Fruit fly (Drosophila melanogaster) whole organism, embryonic: ENCODE data around the gene solo.

Source experiments
- Adf1 ChIP-seq: fragments of 200-800 bp; sonication (Bioruptor generic); IDR thresholded peaks from 2 replicates; pipeline ENCODE4 v1.3.6; 2022; ENCODE audit warnings: missing biosample characterization, missing genetic modification characterization
- Atf-2 ChIP-seq: fragments of 200-800 bp; sonication (Bioruptor generic); optimal IDR thresholded peaks from 2 replicates; lab custom pipeline; 2016; ENCODE audit warnings: missing biosample characterization, missing genetic modification characterization
- Bgb ChIP-seq: fragments of 200-800 bp; sonication (Bioruptor generic); IDR thresholded peaks from 2 replicates; pipeline ENCODE4 v1.3.6; 2022; ENCODE audit warnings: missing biosample characterization, missing genetic modification characterization; ENCODE audit not compliant: partially characterized antibody
- CG11398 ChIP-seq: fragments of 200-800 bp; sonication (Bioruptor generic); optimal IDR thresholded peaks from 2 replicates; lab custom pipeline; 2016; ENCODE audit warnings: missing biosample characterization, missing genetic modification characterization
- CG13424 ChIP-seq: fragments of 200-800 bp; sonication (Bioruptor generic); optimal IDR thresholded peaks from 2 replicates; lab custom pipeline; 2019; ENCODE audit warnings: missing biosample characterization, mild to moderate bottlenecking, missing genetic modification characterization, moderate library complexity
- CG13624 ChIP-seq: fragments of 200-800 bp; sonication (Bioruptor generic); optimal IDR thresholded peaks from 2 replicates; lab custom pipeline; 2016; ENCODE audit warnings: missing biosample characterization, missing genetic modification characterization
- CG13775 ChIP-seq: fragments of 200-800 bp; sonication (Bioruptor generic); optimal IDR thresholded peaks from 3 replicates; lab custom pipeline; 2017; ENCODE audit warnings: missing biosample characterization, mild to moderate bottlenecking, missing genetic modification characterization
- CG14667 ChIP-seq: fragments of 200-800 bp; sonication (Bioruptor generic); IDR thresholded peaks from 2 replicates; pipeline ENCODE4 v1.3.6; 2022; ENCODE audit warnings: missing biosample characterization, missing genetic modification characterization
- CG14965 ChIP-seq: fragments of 200-800 bp; sonication (Bioruptor generic); optimal IDR thresholded peaks from 2 replicates; lab custom pipeline; 2016; ENCODE audit warnings: missing biosample characterization, missing genetic modification characterization, borderline replicate concordance
- CG16863 ChIP-seq: fragments of 200-800 bp; sonication (Bioruptor generic); optimal IDR thresholded peaks from 3 replicates; lab custom pipeline; 2016; ENCODE audit warnings: missing biosample characterization, missing genetic modification characterization
- CG17359 ChIP-seq: fragments of 200-800 bp; sonication (Bioruptor generic); optimal IDR thresholded peaks from 3 replicates; lab custom pipeline; 2018; ENCODE audit warnings: missing biosample characterization, mild to moderate bottlenecking, missing genetic modification characterization, moderate library complexity
- CG17361 ChIP-seq: fragments of 200-800 bp; sonication (Bioruptor generic); IDR thresholded peaks from 3 replicates; pipeline ENCODE4 v1.3.6; 2022; ENCODE audit warnings: missing biosample characterization, missing genetic modification characterization
- CG18011 ChIP-seq: fragments of 200-800 bp; sonication (Bioruptor generic); optimal IDR thresholded peaks from 2 replicates; lab custom pipeline; 2017; ENCODE audit warnings: missing biosample characterization, missing genetic modification characterization, mild to moderate bottlenecking, moderate library complexity, missing genotype
- CG18476 ChIP-seq: fragments of 200-800 bp; sonication (Bioruptor generic); optimal IDR thresholded peaks from 2 replicates; lab custom pipeline; 2016; ENCODE audit warnings: missing biosample characterization, mild to moderate bottlenecking, missing genetic modification characterization
- CG2889 ChIP-seq: fragments of 200-800 bp; sonication (Bioruptor generic); IDR thresholded peaks from 3 replicates; pipeline ENCODE4 v1.3.6; 2022; ENCODE audit warnings: missing biosample characterization, missing genetic modification characterization
- CG3407 ChIP-seq: fragments of 200-800 bp; sonication (Bioruptor generic); optimal IDR thresholded peaks from 2 replicates; lab custom pipeline; 2018; ENCODE audit warnings: missing biosample characterization, mild to moderate bottlenecking, missing genetic modification characterization
- CG6683 ChIP-seq: fragments of 200-800 bp; sonication (Bioruptor generic); optimal IDR thresholded peaks from 2 replicates; lab custom pipeline; 2017; ENCODE audit warnings: missing biosample characterization, mild to moderate bottlenecking, missing genetic modification characterization, missing genetic modification reagents
- CG6854 ChIP-seq: fragments of 200-800 bp; sonication (Bioruptor generic); optimal IDR thresholded peaks from 3 replicates; lab custom pipeline; 2017; ENCODE audit warnings: missing biosample characterization, mild to moderate bottlenecking, missing genetic modification characterization
- CTCF ChIP-seq: fragments of 200-800 bp; sonication (Bioruptor generic); optimal IDR thresholded peaks from 2 replicates; lab custom pipeline; 2017; ENCODE audit warnings: missing biosample characterization, mild to moderate bottlenecking, missing genetic modification characterization, moderate library complexity
- Doc3 ChIP-seq: fragments of 200-800 bp; sonication (Bioruptor generic); IDR thresholded peaks from 3 replicates; pipeline ENCODE4 v1.3.6; 2022; ENCODE audit warnings: missing biosample characterization, missing genetic modification characterization; ENCODE audit not compliant: partially characterized antibody
- Ets65A ChIP-seq: fragments of 200-800 bp; sonication (Bioruptor generic); peaks from one replicate; lab custom pipeline; 2016; ENCODE audit warnings: missing biosample characterization, missing genetic modification characterization
- Ets97D ChIP-seq: fragments of 200-800 bp; sonication (Bioruptor generic); optimal IDR thresholded peaks from 3 replicates; lab custom pipeline; 2016; ENCODE audit warnings: missing biosample characterization, missing genetic modification characterization
- Fer1 ChIP-seq: fragments of 200-800 bp; sonication (Bioruptor generic); optimal IDR thresholded peaks from 2 replicates; lab custom pipeline; 2017; ENCODE audit warnings: missing biosample characterization, mild to moderate bottlenecking, missing genetic modification characterization
- GATAe ChIP-seq: fragments of 200-800 bp; sonication (Bioruptor generic); conservative IDR thresholded peaks from 2 replicates; pipeline ENCODE4 v1.3.6; 2022; ENCODE audit warnings: missing biosample characterization, missing genetic modification characterization
- Gsc ChIP-seq: fragments of 200-800 bp; sonication (Bioruptor generic); IDR thresholded peaks from 2 replicates; pipeline ENCODE4 v1.3.6; 2022; ENCODE audit warnings: missing biosample characterization, missing genetic modification characterization
- Mad ChIP-seq: fragments of 200-800 bp; sonication (Bioruptor generic); optimal IDR thresholded peaks from 2 replicates; lab custom pipeline; 2016; ENCODE audit warnings: missing biosample characterization, missing genetic modification characterization
- NC2α ChIP-seq: fragments of 200-800 bp; sonication (Bioruptor generic); optimal IDR thresholded peaks from 2 replicates; lab custom pipeline; 2016; ENCODE audit warnings: missing biosample characterization, missing genetic modification characterization
- Poxn ChIP-seq: fragments of 200-800 bp; sonication (Bioruptor generic); IDR thresholded peaks from 2 replicates; pipeline ENCODE4 v1.3.6; 2022; ENCODE audit warnings: missing biosample characterization, missing genetic modification characterization
- Rx ChIP-seq: fragments of 200-800 bp; sonication (Bioruptor generic); IDR thresholded peaks from 2 replicates; pipeline ENCODE4 v1.3.6; 2022; ENCODE audit warnings: missing biosample characterization, missing genetic modification characterization
- Sry-β ChIP-seq: fragments of 200-800 bp; sonication (Bioruptor generic); optimal IDR thresholded peaks from 2 replicates; lab custom pipeline; 2018; ENCODE audit warnings: missing biosample characterization, mild to moderate bottlenecking, missing genetic modification characterization, moderate library complexity
- TFAM ChIP-seq: fragments of 200-800 bp; sonication (Bioruptor generic); optimal IDR thresholded peaks from 2 replicates; lab custom pipeline; 2017; ENCODE audit warnings: missing biosample characterization, missing genetic modification characterization, inconsistent platforms
- ara ChIP-seq: fragments of 200-800 bp; sonication (Bioruptor generic); IDR thresholded peaks from 2 replicates; pipeline ENCODE4 v1.3.6; 2022; ENCODE audit warnings: missing biosample characterization, missing genetic modification characterization
- ase ChIP-seq: fragments of 200-800 bp; sonication (Bioruptor generic); IDR thresholded peaks from 3 replicates; pipeline ENCODE4 v1.3.6; 2022; ENCODE audit warnings: missing biosample characterization, missing genetic modification characterization
- ato ChIP-seq: fragments of 200-800 bp; sonication (Bioruptor generic); IDR thresholded peaks from 2 replicates; pipeline ENCODE4 v1.3.6; 2022; ENCODE audit warnings: missing biosample characterization, missing genetic modification characterization; ENCODE audit not compliant: partially characterized antibody
- bsh ChIP-seq, 2 experiments: fragments of 200-800 bp; sonication (Bioruptor generic); optimal IDR thresholded peaks; 2 replicates each; lab custom pipeline; 2017 to 2018; ENCODE audit warnings: mild to moderate bottlenecking in 2 of 2, missing biosample characterization in 2 of 2, missing genetic modification characterization in 2 of 2, moderate library complexity in 1 of 2
- caup ChIP-seq: fragments of 200-800 bp; sonication (Bioruptor generic); optimal IDR thresholded peaks from 3 replicates; lab custom pipeline; 2017; ENCODE audit warnings: missing biosample characterization, mild to moderate bottlenecking, missing genetic modification characterization, moderate library complexity; ENCODE audit not compliant: severe bottlenecking
- dpn ChIP-seq, 2 experiments: fragments of 200-800 bp; sonication (Bioruptor generic); optimal IDR thresholded peaks; 3 replicates each; lab custom pipeline; 2016; ENCODE audit warnings: missing biosample characterization in 2 of 2, missing genetic modification characterization in 2 of 2
- fd3F ChIP-seq: fragments of 200-800 bp; sonication (Bioruptor generic); optimal IDR thresholded peaks from 2 replicates; lab custom pipeline; 2018; ENCODE audit warnings: missing biosample characterization, mild to moderate bottlenecking, missing genetic modification characterization, moderate library complexity
- klu ChIP-seq: fragments of 200-800 bp; sonication (Bioruptor generic); IDR thresholded peaks from 2 replicates; pipeline ENCODE4 v1.3.6; 2022; ENCODE audit warnings: missing biosample characterization, missing genetic modification characterization
- nerfin-2 ChIP-seq: fragments of 200-800 bp; sonication (Bioruptor generic); IDR thresholded peaks from 2 replicates; pipeline ENCODE4 v1.3.6; 2022; ENCODE audit warnings: missing biosample characterization, missing genetic modification characterization; ENCODE audit not compliant: partially characterized antibody
- phol ChIP-seq: fragments of 200-800 bp; sonication (Bioruptor generic); optimal IDR thresholded peaks from 3 replicates; lab custom pipeline; 2018; ENCODE audit warnings: missing biosample characterization, mild to moderate bottlenecking, missing genetic modification characterization, moderate library complexity
- pzg ChIP-seq: fragments of 200-800 bp; sonication (Bioruptor generic); optimal IDR thresholded peaks from 3 replicates; lab custom pipeline; 2018; ENCODE audit warnings: missing biosample characterization, mild to moderate bottlenecking, missing genetic modification characterization, moderate library complexity
- ranshi ChIP-seq: fragments of 200-800 bp; sonication (Bioruptor generic); IDR thresholded peaks from 2 replicates; pipeline ENCODE4 v1.3.6; 2022; ENCODE audit warnings: missing biosample characterization, missing genetic modification characterization
- ro ChIP-seq: fragments of 200-800 bp; sonication (Bioruptor generic); IDR thresholded peaks from 2 replicates; pipeline ENCODE4 v1.3.6; 2022; ENCODE audit warnings: missing biosample characterization, missing genetic modification characterization
- run ChIP-seq: fragments of 200-800 bp; sonication (Bioruptor generic); optimal IDR thresholded peaks from 3 replicates; lab custom pipeline; 2018; ENCODE audit warnings: missing biosample characterization, mild to moderate bottlenecking, missing genetic modification characterization
- sc ChIP-seq, 3 experiments: fragments of >200 bp in 2 of 3; fragments of 200-800 bp in 1 of 3; sonication (Bioruptor generic) in 1 of 3; optimal IDR thresholded peaks; 2 replicates in 2 of 3; 3 replicates in 1 of 3; lab custom pipeline; 2017; ENCODE audit warnings: mild to moderate bottlenecking in 1 of 3, missing biosample characterization in 1 of 3, missing genetic modification characterization in 1 of 3, missing genetic modification reagents in 1 of 3
- seq ChIP-seq: fragments of 200-800 bp; sonication (Bioruptor generic); IDR thresholded peaks from 2 replicates; pipeline ENCODE4 v1.3.6; 2022; ENCODE audit warnings: missing biosample characterization, missing genetic modification characterization
- ssp ChIP-seq: fragments of 200-800 bp; sonication (Bioruptor generic); IDR thresholded peaks from 2 replicates; pipeline ENCODE4 v1.3.6; 2022; ENCODE audit warnings: missing biosample characterization, missing genetic modification characterization
- stc ChIP-seq: fragments of 200-800 bp; sonication (Bioruptor generic); IDR thresholded peaks from 2 replicates; pipeline ENCODE4 v1.3.6; 2022; ENCODE audit warnings: missing biosample characterization, missing genetic modification characterization
- wdn ChIP-seq: fragments of 200-800 bp; sonication (Bioruptor generic); IDR thresholded peaks from 2 replicates; pipeline ENCODE4 v1.3.6; 2022; ENCODE audit warnings: missing biosample characterization, missing genetic modification characterization
- zen2 ChIP-seq: fragments of 200-800 bp; sonication (Bioruptor generic); IDR thresholded peaks from 3 replicates; pipeline ENCODE4 v1.3.6; 2022; ENCODE audit warnings: missing biosample characterization, missing genetic modification characterization; ENCODE audit not compliant: partially characterized antibody

solo gene

DNA sequence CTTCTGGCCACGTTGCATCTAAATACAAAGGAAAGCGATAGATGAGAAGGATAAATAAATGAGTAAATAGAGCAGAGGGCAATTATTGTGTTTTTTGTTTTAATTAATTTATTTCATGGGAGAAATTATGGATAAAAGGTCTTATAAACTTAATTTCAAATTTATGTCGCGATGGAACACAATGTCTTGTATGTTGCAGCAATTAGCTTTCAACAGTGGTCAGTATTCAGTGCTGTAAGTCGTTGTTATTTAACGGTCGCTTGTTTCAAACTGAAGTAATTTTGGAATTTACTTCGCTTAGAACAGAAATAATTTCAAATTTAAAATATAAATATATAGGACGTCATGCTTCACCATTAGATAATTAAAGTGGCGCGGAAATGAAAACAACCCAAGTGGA is 56.5 kb downstream of the solo start (continued):
- TF ChIP-seq Adf1 = no peak
- TF ChIP-seq stc (GFP tag; lab: Robert Waterston, UW) = no peak
- TF ChIP-seq pzg (GFP tag; lab: Kevin White, UChicago) = peak; percentile 37
- peak; percentile 96 for TF ChIP-seq CG18011 (GFP tag; lab: Kevin White, UChicago)
- no peak for TF ChIP-seq ara (GFP tag; lab: Robert Waterston, UW)
- TF ChIP-seq Rx (GFP tag; lab: Robert Waterston, UW) = 0 out of 2 replicates have a peak, but pooled peaks have one; percentile 17
- no peak for TF ChIP-seq CG13775
- no peak for TF ChIP-seq Sry-β (GFP tag; lab: Kevin White, UChicago)
- peak; percentile 36; the same call in 1 of the 2 replicates for TF ChIP-seq Bgb
- TF ChIP-seq GATAe = no peak
- TF ChIP-seq CG13624 (GFP tag; lab: Kevin White, UChicago) = peak; percentile 17
- TF ChIP-seq ato (GFP tag; lab: Robert Waterston, UW) = no peak
- no peak for TF ChIP-seq seq (GFP tag; lab: Robert Waterston, UW)
- peak; percentile 11 for TF ChIP-seq phol
- TF ChIP-seq Mad (GFP tag; lab: Kevin White, UChicago) = no peak
- TF ChIP-seq CG18476 (GFP tag; lab: Kevin White, UChicago) = no peak
- TF ChIP-seq Atf-2 (GFP tag; lab: Kevin White, UChicago) = no peak
- TF ChIP-seq CG6683 (GFP tag; lab: Kevin White, UChicago) = no peak
- no peak for TF ChIP-seq Fer1 (GFP tag; lab: Kevin White, UChicago)
- no peak for TF ChIP-seq bsh (GFP tag; optimal IDR thresholded peaks at IDR 0.05; lab: Kevin White, UChicago)
- no peak for TF ChIP-seq CG6854
- no peak for TF ChIP-seq CG11398 (GFP tag; lab: Kevin White, UChicago)
- TF ChIP-seq sc (optimal IDR thresholded peaks at IDR 0.05; lab: Kevin White, UChicago) = no peak
- no peak for TF ChIP-seq sc (GFP tag; optimal IDR thresholded peaks at IDR 0.05; lab: Kevin White, UChicago)
- no peak for TF ChIP-seq CG16863 (GFP tag; lab: Kevin White, UChicago)
- no peak for TF ChIP-seq nerfin-2
- no peak for TF ChIP-seq ssp
- no peak for TF ChIP-seq CG17359 (tag; lab: Kevin White, UChicago)
- no peak for TF ChIP-seq CG2889 (GFP tag; lab: Robert Waterston, UW)
- TF ChIP-seq klu (GFP tag; lab: Robert Waterston, UW) = no peak
- no peak for TF ChIP-seq CG13424
- peak; percentile 21 for TF ChIP-seq Ets97D
- TF ChIP-seq run (tag; lab: Kevin White, UChicago) = no peak
- TF ChIP-seq wdn (GFP tag; lab: Robert Waterston, UW) = no peak
- TF ChIP-seq CG14965 (GFP tag; lab: Kevin White, UChicago) = no peak
- TF ChIP-seq Gsc (GFP tag; lab: Robert Waterston, UW) = no peak
- no peak for TF ChIP-seq Doc3 (GFP tag; lab: Robert Waterston, UW)
- TF ChIP-seq Poxn (GFP tag; lab: Robert Waterston, UW) = no peak
- no peak for TF ChIP-seq NC2α (GFP tag; lab: Kevin White, UChicago)
- TF ChIP-seq CG14667 (GFP tag; lab: Robert Waterston, UW) = no peak
- TF ChIP-seq Ets65A (GFP tag; lab: Kevin White, UChicago) = peak; percentile 82
- no peak for TF ChIP-seq ase (GFP tag; lab: Robert Waterston, UW)
- peak; percentile 47 for TF ChIP-seq CTCF (GFP tag; lab: Kevin White, UChicago)
- 0 out of 2 replicates have a peak, but pooled peaks have one; percentile 34 for TF ChIP-seq ranshi (GFP tag; lab: Robert Waterston, UW)
- no peak for TF ChIP-seq TFAM
- 0 out of 3 replicates have a peak, but pooled peaks have one; percentile 10 for TF ChIP-seq CG17361 (GFP tag; lab: Robert Waterston, UW)
- no peak for TF ChIP-seq CG3407 (GFP tag; lab: Kevin White, UChicago)
- no peak for TF ChIP-seq fd3F (GFP tag; lab: Kevin White, UChicago)
- TF ChIP-seq ro = no peak
- no peak for TF ChIP-seq zen2 (GFP tag; lab: Robert Waterston, UW)
- TF ChIP-seq dpn (GFP tag; optimal IDR thresholded peaks at IDR 0.05; lab: Kevin White, UChicago) = no peak
- TF ChIP-seq caup = no peak
